Worm (Caenorhabditis elegans): Measurements from ENCODE around the gene C25G6.1.

ce11 chrX:1223089-1223488 lies 47.6 kb upstream of the C25G6.1 start:
- TF ChIP-seq med-1 (GFP tag; optimal IDR thresholded peaks at IDR 0.05; ENCODE audit: insufficient read depth) (no peak), ref-1 (GFP tag; conservative IDR thresholded peaks at IDR 0.05) (no peak), cog-1 (tag; optimal IDR thresholded peaks at IDR 0.05) (no peak), ztf-23 (GFP tag; IDR thresholded peaks at IDR 0.05) (no peak)
